Fruit fly (Drosophila melanogaster) whole organism, pupa: ENCODE measurements around the gene SclA.
A peak's percentile ranks its signal among the peaks of the same experiment; 100 is the strongest.

Experiments used
- CG8159 ChIP-seq: fragments of 200-800 bp; sonication (Bioruptor generic); optimal IDR thresholded peaks from 3 replicates; lab custom pipeline; 2018; ENCODE audit warnings: missing biosample characterization, mild to moderate bottlenecking, missing genetic modification characterization, moderate library complexity
- CG9948 ChIP-seq: fragments of 200-800 bp; sonication (Bioruptor generic); optimal IDR thresholded peaks from 2 replicates; lab custom pipeline; 2018; ENCODE audit warnings: missing biosample characterization, mild to moderate bottlenecking, missing genetic modification characterization, moderate library complexity
- EcR ChIP-seq: fragments of 200-800 bp; sonication (Bioruptor generic); optimal IDR thresholded peaks from 3 replicates; lab custom pipeline; 2019; ENCODE audit warnings: missing biosample characterization, missing genetic modification characterization, mild to moderate bottlenecking, moderate library complexity, missing genetic modification reagents
- rn ChIP-seq: fragments of 200-800 bp; sonication (Bioruptor generic); IDR thresholded peaks from 2 replicates; pipeline ENCODE4 v1.3.6; 2022; ENCODE audit warnings: missing biosample characterization, missing genetic modification characterization

- TF ChIP-seq CG8159 (tag; lab: Kevin White, UChicago) (no peak), EcR (peak; percentile 77), CG9948 (tag; lab: Kevin White, UChicago) (no peak), rn (GFP tag; lab: Robert Waterston, UW) (no peak)
These were observed 21.1 kb upstream of the SclA start for dm6 chr2L:16816750-16817087.
